Worm (Caenorhabditis elegans): ENCODE data around the gene mrpl-46.

DNA sequence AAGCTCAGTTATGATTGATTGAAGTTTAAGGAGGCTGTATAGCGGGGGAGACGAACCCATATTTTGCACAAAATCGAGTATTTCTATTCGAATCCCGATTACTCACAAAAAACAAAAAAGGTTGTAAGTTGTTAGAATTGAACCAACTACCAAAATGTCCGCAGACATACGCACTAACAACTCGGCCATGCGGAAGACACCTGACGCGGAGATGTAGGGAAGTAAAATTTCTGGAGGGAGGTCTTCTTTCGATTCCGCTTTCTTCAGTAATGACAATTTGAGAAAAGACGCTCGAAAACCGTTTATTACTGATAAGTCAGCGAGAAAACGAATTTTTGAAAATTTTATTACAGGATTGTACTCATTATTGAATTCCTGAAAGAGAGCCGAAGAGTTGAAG is 17.3 kb downstream of the mrpl-46 start:
- no peak for TF ChIP-seq him-1 (tag; optimal IDR thresholded peaks at IDR 0.05)
- TF ChIP-seq W03F9.2 (tag; optimal IDR thresholded peaks at IDR 0.05), result no peak
- no peak for TF ChIP-seq dao-5 (tag; optimal IDR thresholded peaks at IDR 0.05)

All from whole organism, L4/young adult.